Worm (Caenorhabditis elegans) whole organism, early embryonic: ENCODE measurements around the gene vha-5.
"Not testable (repeated sequence)": the region's sequence is repeated elsewhere in the genome, so short reads cannot be mapped to it uniquely, and the experiment has no call there.

Experiments
- B0310.2 ChIP-seq: sonication (generic microtip); optimal IDR thresholded peaks from 2 replicates; lab custom pipeline; 2016; ENCODE audit warnings: mild to moderate bottlenecking, missing genetic modification characterization, missing compliant biosample characterization
- F13C5.2 ChIP-seq: sonication (generic microtip); optimal IDR thresholded peaks from 2 replicates; lab custom pipeline; 2017; ENCODE audit warnings: mild to moderate bottlenecking, missing genetic modification characterization, inconsistent platforms, missing compliant biosample characterization
- aly-1 ChIP-seq: sonication (generic microtip); optimal IDR thresholded peaks from 2 replicates; lab custom pipeline; 2016; ENCODE audit warnings: missing genetic modification characterization, missing compliant biosample characterization
- ama-1 ChIP-seq: fragments of 150-350 bp; optimal IDR thresholded peaks from 2 replicates; lab custom pipeline; 2014
- ceh-13 ChIP-seq: fragments of 200-800 bp; sonication (Bioruptor generic); optimal IDR thresholded peaks from 2 replicates; lab custom pipeline; 2018; ENCODE audit warnings: mild to moderate bottlenecking, missing genetic modification characterization, missing compliant biosample characterization
- ceh-36 ChIP-seq: sonication (generic microtip); optimal IDR thresholded peaks from 2 replicates; lab custom pipeline; 2016; ENCODE audit warnings: missing genetic modification characterization, inconsistent platforms, missing compliant biosample characterization
- ets-7 ChIP-seq: sonication (generic microtip); optimal IDR thresholded peaks from 2 replicates; lab custom pipeline; 2016; ENCODE audit warnings: missing genotype, missing genetic modification characterization, missing compliant biosample characterization
- flt-1 ChIP-seq: fragments of 200-800 bp; sonication (Bioruptor generic); IDR thresholded peaks from 2 replicates; pipeline ENCODE4 v1.3.6; 2022; ENCODE audit warnings: missing genetic modification characterization, missing compliant biosample characterization
- hmbx-1 ChIP-seq: sonication (generic microtip); optimal IDR thresholded peaks from 2 replicates; lab custom pipeline; 2016; ENCODE audit warnings: mild to moderate bottlenecking, missing genetic modification characterization, missing compliant biosample characterization
- hmg-4 ChIP-seq: fragments of 200-800 bp; sonication (Bioruptor generic); optimal IDR thresholded peaks from 2 replicates; lab custom pipeline; 2018; ENCODE audit warnings: mild to moderate bottlenecking, missing genetic modification characterization, missing compliant biosample characterization
- hnd-1 ChIP-seq: sonication (generic microtip); optimal IDR thresholded peaks from 2 replicates; lab custom pipeline; 2016; ENCODE audit warnings: missing genetic modification characterization, missing compliant biosample characterization
- pes-1 ChIP-seq: fragments of 200-800 bp; sonication (Bioruptor generic); IDR thresholded peaks from 2 replicates; pipeline ENCODE4 v1.3.6; 2022; ENCODE audit warnings: missing genetic modification reagents, missing genetic modification characterization, missing compliant biosample characterization
- scrt-1 ChIP-seq: fragments of 200-800 bp; sonication (Bioruptor generic); IDR thresholded peaks from 2 replicates; pipeline ENCODE4 v1.3.6; 2022; ENCODE audit warnings: missing genetic modification characterization, missing compliant biosample characterization
- sea-1 ChIP-seq: fragments of 200-800 bp; sonication (Bioruptor generic); conservative IDR thresholded peaks from 2 replicates; pipeline ENCODE4 v1.3.6; 2022; ENCODE audit warnings: missing genetic modification characterization, missing compliant biosample characterization
- tbx-11 ChIP-seq: fragments of 200-800 bp; sonication (Bioruptor generic); IDR thresholded peaks from 2 replicates; pipeline ENCODE4 v1.3.6; 2022; ENCODE audit warnings: missing genetic modification characterization, missing compliant biosample characterization
- tbx-37 ChIP-seq: fragments of 200-800 bp; sonication (Bioruptor generic); conservative IDR thresholded peaks from 2 replicates; pipeline ENCODE4 v1.3.6; 2022; ENCODE audit warnings: missing genetic modification reagents, missing genetic modification characterization, missing compliant biosample characterization
- tra-4 ChIP-seq: sonication (generic microtip); optimal IDR thresholded peaks from 2 replicates; lab custom pipeline; 2017; ENCODE audit warnings: missing genetic modification characterization, missing compliant biosample characterization

vha-5 gene

ce11 chrIV:8342385-8342784 is 38.6 kb downstream of the vha-5 start, which contains the start of gene lgc-5:
Gene lgc-5 (plus strand): TSS chrIV:8342685.
- no peak for TF ChIP-seq scrt-1
- no peak for TF ChIP-seq F13C5.2
- no peak for TF ChIP-seq hmbx-1 (tag; lab: Kevin White, UChicago)
- no peak for TF ChIP-seq pes-1
- TF ChIP-seq ceh-36 (tag; lab: Kevin White, UChicago): no peak
- no peak for TF ChIP-seq ama-1 (lab: Kevin White, UChicago)
- TF ChIP-seq tbx-37 (GFP tag; lab: Robert Waterston, UW): no peak
- no peak for TF ChIP-seq ets-7 (tag; lab: Kevin White, UChicago)
- TF ChIP-seq tbx-11: no peak
- TF ChIP-seq aly-1 (tag; lab: Kevin White, UChicago): no peak
- TF ChIP-seq sea-1 (GFP tag; lab: Robert Waterston, UW): no peak
- TF ChIP-seq ceh-13: no peak
- TF ChIP-seq tra-4: no peak

- TF ChIP-seq scrt-1 (no peak), tbx-37 (GFP tag; lab: Robert Waterston, UW) (no peak), pes-1 (no peak), tra-4 (no peak), tbx-11 (no peak), F13C5.2 (no peak)
These were observed 41.8 kb downstream of the vha-5 start, which contains the start of gene F17E9.5 for ce11 chrIV:8345518-8345917. Gene F17E9.5 (plus strand): TSS chrIV:8345818.

- TF ChIP-seq scrt-1: no peak
- TF ChIP-seq aly-1 (tag; lab: Kevin White, UChicago): no peak
- no peak for TF ChIP-seq pes-1
- TF ChIP-seq tbx-37 (GFP tag; lab: Robert Waterston, UW): no peak
- TF ChIP-seq flt-1 (GFP tag; lab: Robert Waterston, UW): no peak
- TF ChIP-seq B0310.2: no peak
- TF ChIP-seq hmg-4 (GFP tag; lab: Kevin White, UChicago): no peak
- no peak for TF ChIP-seq ama-1 (lab: Kevin White, UChicago)
- TF ChIP-seq ceh-13: no peak
- no peak for TF ChIP-seq sea-1 (GFP tag; lab: Robert Waterston, UW)
- TF ChIP-seq tra-4: no peak
- TF ChIP-seq ets-7 (tag; lab: Kevin White, UChicago): no peak
- TF ChIP-seq hnd-1: no peak
- TF ChIP-seq F13C5.2: no peak
These were observed 43.3 kb downstream of the vha-5 start, which contains the start of the genes F17E9.18 and F17E9.15 for ce11 chrIV:8347051-8347450. Gene F17E9.18 (minus strand): TSS chrIV:8347151. Gene F17E9.15 (plus strand): TSS chrIV:8347418.

- TF ChIP-seq sea-1 (GFP tag; lab: Robert Waterston, UW) (no peak), ama-1 (lab: Kevin White, UChicago) (no peak), aly-1 (tag; lab: Kevin White, UChicago) (no peak), pes-1 (no peak), ceh-13 (no peak), hmbx-1 (tag; lab: Kevin White, UChicago) (no peak), ets-7 (tag; lab: Kevin White, UChicago) (no peak), B0310.2 (no peak), scrt-1 (no peak), tra-4 (no peak), ceh-36 (tag; lab: Kevin White, UChicago) (no peak), tbx-11 (no peak), hmg-4 (GFP tag; lab: Kevin White, UChicago) (no peak)
These were observed 44.3 kb downstream of the vha-5 start, which contains the start of gene F17E9.4 for ce11 chrIV:8348073-8348472. Gene F17E9.4 (plus strand): TSS chrIV:8348373.

ce11 chrIV:8352036-8352435 is 48.3 kb downstream of the vha-5 start, which contains the start of gene F17E9.16:
Gene F17E9.16 (plus strand): TSS chrIV:8352336.
- not testable (repeated sequence) for TF ChIP-seq aly-1 (tag; lab: Kevin White, UChicago); B0310.2; tbx-11

- TF ChIP-seq sea-1 (GFP tag; lab: Robert Waterston, UW): no peak
- no peak for TF ChIP-seq hmbx-1 (tag; lab: Kevin White, UChicago)
- TF ChIP-seq pes-1: no peak
- TF ChIP-seq ceh-13: no peak
- no peak for TF ChIP-seq tbx-37 (GFP tag; lab: Robert Waterston, UW)
- no peak for TF ChIP-seq flt-1 (GFP tag; lab: Robert Waterston, UW)
- TF ChIP-seq scrt-1: no peak
- TF ChIP-seq tbx-11: no peak
- TF ChIP-seq aly-1 (tag; lab: Kevin White, UChicago): no peak
- TF ChIP-seq B0310.2: no peak
- TF ChIP-seq ama-1 (lab: Kevin White, UChicago): no peak
- no peak for TF ChIP-seq F13C5.2
- TF ChIP-seq tra-4: no peak
These were observed 50.8 kb downstream of the vha-5 start, which contains the start of gene F17E9.3 for ce11 chrIV:8354572-8354971. Gene F17E9.3 (plus strand): TSS chrIV:8354872.

ce11 chrIV:8355592-8355991 is 51.8 kb downstream of the vha-5 start, which contains the start of the genes F17E9.2 and col-116:
Gene F17E9.2 (plus strand): TSS chrIV:8355892.
Gene col-116 (plus strand): TSS chrIV:8355906.
- TF ChIP-seq ceh-36 (tag; lab: Kevin White, UChicago) (no peak), hnd-1 (no peak), tra-4 (no peak), B0310.2 (no peak), hmbx-1 (tag; lab: Kevin White, UChicago) (no peak), ceh-13 (no peak), tbx-37 (GFP tag; lab: Robert Waterston, UW) (no peak), F13C5.2 (no peak), aly-1 (tag; lab: Kevin White, UChicago) (no peak), ets-7 (tag; lab: Kevin White, UChicago) (no peak), pes-1 (no peak), ama-1 (lab: Kevin White, UChicago) (no peak), flt-1 (GFP tag; lab: Robert Waterston, UW) (no peak), hmg-4 (GFP tag; lab: Kevin White, UChicago) (no peak)
